Fruit fly (Drosophila melanogaster): ENCODE data around the gene CG14034.

dm6 chr2L:5263343-5264051, 47.2 kb upstream of the CG14034 start, which contains the start of gene Cyp4ac1:
- TF ChIP-seq CG8478 (optimal IDR thresholded peaks at IDR 0.05), result no peak
- TF ChIP-seq CTCF (optimal IDR thresholded peaks at IDR 0.05), result no peak

All from S2 (cell line).